Fruit fly (Drosophila melanogaster) whole organism, pupa: ENCODE data around the gene Ugt36F1.
A peak's percentile ranks its signal among the peaks of the same experiment; 100 is the strongest.

ENCODE experiments used
- CG15710 ChIP-seq: fragments of 200-800 bp; sonication (Bioruptor generic); optimal IDR thresholded peaks from 2 replicates; lab custom pipeline; 2018; ENCODE audit warnings: missing biosample characterization, mild to moderate bottlenecking, missing genetic modification characterization, moderate library complexity
- CG32121 ChIP-seq: fragments of 200-800 bp; sonication (Bioruptor generic); IDR thresholded peaks from 2 replicates; pipeline ENCODE4 v1.3.6; 2022; ENCODE audit warnings: missing biosample characterization, missing genetic modification characterization

DNA sequence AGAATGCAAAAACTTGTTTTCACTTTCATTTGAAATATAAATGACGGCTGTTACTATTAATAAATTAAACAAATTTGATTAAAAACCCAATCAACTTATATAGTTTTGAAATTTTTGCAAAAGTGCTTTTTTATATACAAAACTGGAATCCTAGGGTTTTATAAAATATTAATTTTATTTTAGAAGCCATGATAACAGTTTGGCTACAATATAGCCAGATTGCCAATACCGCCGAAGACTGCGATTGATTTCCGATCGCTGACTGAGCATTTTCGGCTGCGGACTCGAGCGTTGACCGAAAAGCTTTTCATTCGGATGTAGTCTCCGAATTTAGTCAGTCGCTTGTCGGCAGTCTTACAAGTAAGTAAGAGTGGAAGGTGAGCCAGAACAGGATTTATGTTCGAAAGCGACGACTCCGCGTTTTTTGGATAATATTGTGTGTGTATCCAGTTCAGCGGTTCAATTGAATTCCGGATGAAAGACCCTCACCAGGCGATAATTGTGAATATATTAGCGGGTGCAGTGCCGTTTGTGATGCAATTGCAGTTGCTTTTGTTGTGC, 4.2 kb downstream of the Ugt36F1 start, which contains the start of gene Ugt36D1:
- no peak for TF ChIP-seq CG15710 (tag; lab: Kevin White, UChicago)
- 0 out of 2 replicates have a peak, but pooled peaks have one; percentile 20 for TF ChIP-seq CG32121 (GFP tag; lab: Robert Waterston, UW)
